Fruit fly (Drosophila melanogaster): Measurements from ENCODE around the gene ABCB7.

DNA sequence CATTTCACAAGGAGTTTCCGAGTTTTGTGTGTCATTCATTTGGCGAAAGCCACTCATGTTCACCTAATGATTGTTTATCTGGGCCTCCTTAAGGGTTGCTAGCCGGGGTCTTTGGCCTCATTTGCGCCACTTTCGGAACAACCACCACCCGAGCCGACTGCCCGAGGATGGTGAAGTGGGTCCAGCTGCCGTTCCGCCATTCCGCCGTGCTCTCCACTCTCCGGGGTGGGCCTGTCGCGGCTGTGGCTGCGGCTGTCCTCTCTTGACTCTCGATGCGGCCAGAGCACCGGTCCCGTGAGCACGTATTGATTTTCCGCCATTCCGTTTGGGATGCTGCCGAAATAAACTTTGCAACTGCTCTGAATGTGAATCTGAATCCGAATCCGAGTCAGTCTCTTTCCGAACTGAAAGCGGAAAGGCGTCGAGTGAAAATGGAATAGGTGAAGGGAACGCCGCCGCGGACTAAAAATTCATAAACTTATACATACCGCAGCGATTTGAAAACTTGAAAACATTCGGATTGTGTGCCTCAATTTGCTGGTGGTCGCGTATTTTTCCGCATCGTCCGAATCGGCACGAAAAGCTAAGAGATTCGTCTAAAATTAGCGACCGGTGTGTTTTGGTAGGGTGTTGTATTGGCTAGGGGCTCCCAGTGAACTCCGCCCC is 30.6 kb downstream of the ABCB7 start, which contains the start of gene CG13920:
- no peak for TF ChIP-seq psq (GFP tag; optimal IDR thresholded peaks at IDR 0.05)
- no peak for TF ChIP-seq jim (GFP tag; optimal IDR thresholded peaks at IDR 0.05)
- TF ChIP-seq Vsx2 (GFP tag; optimal IDR thresholded peaks at IDR 0.05; ENCODE audit: partially characterized antibody), result no peak
- TF ChIP-seq Abd-B (GFP tag; optimal IDR thresholded peaks at IDR 0.05), result no peak
- TF ChIP-seq HLH106 (tag; optimal IDR thresholded peaks at IDR 0.05), result no peak
- TF ChIP-seq br (GFP tag; optimal IDR thresholded peaks at IDR 0.05), result no peak
- TF ChIP-seq Rel (GFP tag; optimal IDR thresholded peaks at IDR 0.05), result no peak
- TF ChIP-seq Rel (tag; optimal IDR thresholded peaks at IDR 0.05), result no peak
- TF ChIP-seq pan (optimal IDR thresholded peaks at IDR 0.05), result no peak
- TF ChIP-seq dmrt93B (GFP tag; optimal IDR thresholded peaks at IDR 0.05), result no peak
- no peak for TF ChIP-seq sage (GFP tag; optimal IDR thresholded peaks at IDR 0.05)
- no peak for TF ChIP-seq CG32264 (GFP tag; optimal IDR thresholded peaks at IDR 0.05)
- no peak for TF ChIP-seq CrebA (GFP tag; optimal IDR thresholded peaks at IDR 0.05; ENCODE audit: borderline replicate concordance)

Data from whole organism, wandering third instar larva.